Worm (Caenorhabditis elegans): ENCODE results near the gene F47D12.3.
A peak's percentile ranks its signal among the peaks of the same experiment; 100 is the strongest.

ce11 chrIII:6279453-6279852 lies 18.8 kb upstream of the F47D12.3 start:
- TF ChIP-seq unc-62 (GFP tag; optimal IDR thresholded peaks at IDR 0.05) = no peak
- no peak for TF ChIP-seq ces-1 (GFP tag; optimal IDR thresholded peaks at IDR 0.05)
- no peak for TF ChIP-seq ceh-63 (GFP tag; optimal IDR thresholded peaks at IDR 0.05)
- TF ChIP-seq sptf-1 (tag; optimal IDR thresholded peaks at IDR 0.05) = no peak
- peak; percentile 19 for TF ChIP-seq lin-13 (GFP tag; optimal IDR thresholded peaks at IDR 0.05)

Measured in whole organism, L1 larva.